Fruit fly (Drosophila melanogaster) S2 (cell line): ENCODE measurements around the gene Naglu.

Experiments used
- CG8478 ChIP-seq: fragments of >200 bp; optimal IDR thresholded peaks from 2 replicates; lab custom pipeline; 2018
- CTCF ChIP-seq, 2 experiments: fragments of >200 bp; optimal IDR thresholded peaks; 2 replicates each; lab custom pipeline; 2018

The Naglu gene

dm6 chr2L:8370364-8371326, 41.0 kb downstream of the Naglu start, which contains the start of gene CG17292:
Gene CG17292 (plus strand): TSS chr2L:8370454.
- no peak for TF ChIP-seq CG8478 (lab: Kevin White, UChicago)
- TF ChIP-seq CTCF (optimal IDR thresholded peaks at IDR 0.05; lab: Kevin White, UChicago) = no peak

dm6 chr2L:8365701-8366643, 45.7 kb downstream of the Naglu start, which contains the start of gene Pp2A-29B:
Gene Pp2A-29B (plus strand): TSS chr2L:8366038.
- no peak for TF ChIP-seq CG8478 (lab: Kevin White, UChicago)
- TF ChIP-seq CTCF (optimal IDR thresholded peaks at IDR 0.05; lab: Kevin White, UChicago) = no peak

DNA sequence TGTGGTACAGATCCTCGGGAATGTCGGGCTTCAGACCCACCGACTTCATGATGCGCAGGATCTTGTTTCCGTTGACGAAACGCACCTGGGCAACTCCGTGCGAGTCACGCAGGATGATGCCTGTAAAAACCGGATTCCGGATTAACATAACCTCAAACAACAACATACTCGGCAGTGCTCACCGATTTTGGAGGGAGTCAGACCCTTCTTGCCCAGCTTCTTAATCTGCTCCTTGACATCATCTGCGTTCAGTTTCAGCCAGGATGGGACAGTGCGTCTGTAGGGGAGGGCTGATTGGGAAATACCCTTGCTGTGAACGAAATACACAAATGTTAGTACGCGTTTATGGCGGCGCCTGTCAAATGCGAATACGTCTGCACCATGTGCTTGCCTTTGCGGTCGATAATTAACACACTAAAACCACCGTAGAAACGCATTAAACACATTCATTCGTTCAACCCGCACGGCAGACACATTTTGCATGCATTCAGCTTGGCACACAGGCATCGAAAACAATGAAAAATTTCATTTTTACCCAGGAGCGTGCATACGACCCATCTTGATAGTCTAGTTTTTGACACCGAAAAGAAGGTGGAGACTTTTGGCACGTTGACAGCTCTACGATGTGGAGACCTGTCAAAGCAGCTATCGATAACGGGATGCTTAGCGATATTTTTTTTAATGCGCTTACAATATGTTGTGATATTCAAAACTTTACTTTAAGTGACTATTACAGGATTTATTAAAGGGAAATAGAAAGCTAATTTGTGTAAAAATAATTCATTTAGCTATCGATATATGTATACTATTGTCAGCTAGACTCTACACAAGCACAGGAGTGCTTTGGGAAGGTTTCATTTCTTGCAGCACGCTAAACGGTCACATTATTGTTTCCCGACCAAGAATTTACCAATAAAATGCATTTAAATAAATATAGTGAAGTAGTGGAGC, 47.4 kb downstream of the Naglu start, which contains the start of the genes RpS13 and CSN8:
Gene RpS13, minus strand, starts transcription at position 657 of the 951 bp plus-strand sequence.
Gene CSN8, plus strand, starts transcription at position 850 of the 951 bp plus-strand sequence.
- no peak for TF ChIP-seq CG8478 (lab: Kevin White, UChicago)
- no peak for TF ChIP-seq CTCF (optimal IDR thresholded peaks at IDR 0.05; lab: Kevin White, UChicago)

dm6 chr2L:8362955-8363285, 48.7 kb downstream of the Naglu start:
- TF ChIP-seq CG8478 (lab: Kevin White, UChicago) (no peak), CTCF (optimal IDR thresholded peaks at IDR 0.05; lab: Kevin White, UChicago) (no peak)

dm6 chr2L:8362273-8362954, 49.3 kb downstream of the Naglu start, which contains the start of gene CG7627:
Gene CG7627 (minus strand): TSS chr2L:8362469.
- TF ChIP-seq CTCF (optimal IDR thresholded peaks at IDR 0.05; lab: Kevin White, UChicago) (no peak), CG8478 (lab: Kevin White, UChicago) (no peak)

DNA sequence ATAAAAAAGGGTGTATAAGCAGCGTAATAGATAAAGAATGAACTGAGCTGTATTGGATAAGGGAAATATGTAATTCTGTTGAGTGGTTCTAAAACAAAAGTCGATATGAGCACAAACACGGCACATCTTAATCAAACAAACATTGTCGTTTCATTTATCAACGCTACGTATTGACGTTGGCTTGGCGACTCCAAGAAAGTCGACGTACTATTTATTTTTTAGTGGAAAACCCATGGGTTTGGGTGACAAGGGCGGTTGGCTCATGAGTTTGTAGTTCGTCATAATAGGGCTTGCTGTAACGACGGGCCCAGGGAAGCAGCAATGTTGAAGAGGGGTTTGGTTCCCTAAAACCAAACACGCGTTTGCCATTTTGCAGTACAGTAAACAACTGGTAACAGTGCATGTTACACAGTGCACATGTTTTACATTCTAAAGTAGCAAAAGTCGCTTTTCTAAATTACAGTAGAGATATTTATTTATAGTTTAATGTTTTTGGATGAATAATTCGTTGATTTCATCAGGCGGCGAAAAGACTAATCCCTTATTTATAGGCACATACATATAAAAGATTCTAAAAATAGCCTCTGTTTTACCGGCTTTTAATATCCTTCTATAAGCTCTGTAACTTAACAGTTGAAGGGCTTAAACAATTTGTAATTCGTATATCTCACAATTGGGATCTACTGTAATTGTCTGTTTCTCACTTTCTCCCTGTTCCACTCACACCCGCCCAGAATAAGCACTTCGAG, 50.3 kb downstream of the Naglu start:
- no peak for TF ChIP-seq CTCF (optimal IDR thresholded peaks at IDR 0.05; lab: Kevin White, UChicago)
- no peak for TF ChIP-seq CG8478 (lab: Kevin White, UChicago)
